Worm (Caenorhabditis elegans) whole organism, L4 larva: Measurements from ENCODE around the gene ndub-2.

ENCODE experiments used
- T26A8.4 ChIP-seq: fragments of 200-800 bp; sonication (Bioruptor generic); IDR thresholded peaks from 2 replicates; pipeline ENCODE4 v1.3.6; 2022; ENCODE audit warnings: missing genetic modification characterization, missing compliant biosample characterization
- Y105C5A.15 ChIP-seq: fragments of 200-800 bp; sonication (Bioruptor generic); IDR thresholded peaks from 2 replicates; pipeline ENCODE4 v1.3.6; 2022; ENCODE audit warnings: missing genetic modification characterization, missing compliant biosample characterization
- Y5F2A.4 ChIP-seq: fragments of 200-800 bp; sonication (Bioruptor generic); optimal IDR thresholded peaks from 2 replicates; lab custom pipeline; 2018; ENCODE audit warnings: mild to moderate bottlenecking, missing genetic modification characterization, missing compliant biosample characterization
- ZK337.2 ChIP-seq: fragments of 200-800 bp; sonication (Bioruptor generic); IDR thresholded peaks from 2 replicates; pipeline ENCODE4 v1.3.6; 2022; ENCODE audit warnings: missing genetic modification reagents, missing genetic modification characterization, missing compliant biosample characterization
- attf-4 ChIP-seq: sonication (generic microtip); optimal IDR thresholded peaks from 3 replicates; lab custom pipeline; 2017; ENCODE audit warnings: missing biosample characterization, missing genetic modification characterization
- ceh-32 ChIP-seq: sonication (generic microtip); optimal IDR thresholded peaks from 2 replicates; lab custom pipeline; 2016; ENCODE audit warnings: mild to moderate bottlenecking, missing genetic modification characterization, missing compliant biosample characterization; ENCODE audit not compliant: poor library complexity
- ceh-44 ChIP-seq: fragments of 200-800 bp; sonication (Bioruptor generic); IDR thresholded peaks from 2 replicates; pipeline ENCODE4 v1.3.6; 2022; ENCODE audit warnings: missing genetic modification reagents, missing genetic modification characterization, missing compliant biosample characterization
- ces-1 ChIP-seq: fragments of 150-350 bp; sonication (generic microtip); optimal IDR thresholded peaks from 4 replicates; lab custom pipeline; 2014; ENCODE audit warnings: missing biosample characterization, missing genetic modification reagents, missing genetic modification characterization
- cey-2 ChIP-seq: sonication (generic microtip); optimal IDR thresholded peaks from 3 replicates; lab custom pipeline; 2017; ENCODE audit warnings: missing genetic modification characterization, mild to moderate bottlenecking, missing compliant biosample characterization, antibody characterized with exemption, borderline replicate concordance; ENCODE audit not compliant: insufficient read depth
- dmd-6 ChIP-seq: fragments of 200-800 bp; sonication (Bioruptor generic); IDR thresholded peaks from 2 replicates; pipeline ENCODE4 v1.3.6; 2022; ENCODE audit warnings: missing genetic modification reagents, missing genetic modification characterization, missing compliant biosample characterization
- dmd-8 ChIP-seq: fragments of 200-800 bp; sonication (Bioruptor generic); IDR thresholded peaks from 2 replicates; pipeline ENCODE4 v1.3.6; 2022; ENCODE audit warnings: missing genetic modification characterization, missing compliant biosample characterization
- duxl-1 ChIP-seq: sonication (generic microtip); optimal IDR thresholded peaks from 2 replicates; lab custom pipeline; 2016; ENCODE audit warnings: mild to moderate bottlenecking, missing genetic modification characterization, moderate library complexity, missing compliant biosample characterization; ENCODE audit not compliant: poor library complexity
- dve-1 ChIP-seq: sonication (generic microtip); optimal IDR thresholded peaks from 2 replicates; lab custom pipeline; 2017; ENCODE audit warnings: antibody characterized with exemption, mild to moderate bottlenecking, missing genetic modification characterization, missing compliant biosample characterization; ENCODE audit not compliant: insufficient read depth
- egl-27 ChIP-seq: sonication (generic microtip); optimal IDR thresholded peaks from 3 replicates; lab custom pipeline; 2017; ENCODE audit warnings: missing biosample characterization, missing genetic modification reagents, missing genetic modification characterization
- egl-43 ChIP-seq: fragments of 200-800 bp; sonication (Bioruptor generic); IDR thresholded peaks from 2 replicates; pipeline ENCODE4 v1.3.6; 2022; ENCODE audit warnings: missing genetic modification reagents, missing genetic modification characterization, missing compliant biosample characterization
- gei-8 ChIP-seq: fragments of 200-800 bp; sonication (Bioruptor generic); optimal IDR thresholded peaks from 2 replicates; lab custom pipeline; 2018; ENCODE audit warnings: mild to moderate bottlenecking, missing genetic modification characterization, missing compliant biosample characterization
- hlh-11 ChIP-seq: fragments of 200-800 bp; sonication (Bioruptor generic); optimal IDR thresholded peaks from 2 replicates; lab custom pipeline; 2018; ENCODE audit warnings: mild to moderate bottlenecking, missing genetic modification characterization, missing compliant biosample characterization
- hmg-1.1 ChIP-seq: fragments of 200-800 bp; sonication (Bioruptor generic); IDR thresholded peaks from 2 replicates; pipeline ENCODE4 v1.3.6; 2022; ENCODE audit warnings: missing genetic modification reagents, missing genetic modification characterization, missing compliant biosample characterization
- lin-1 ChIP-seq: fragments of 200-800 bp; sonication (Bioruptor generic); IDR thresholded peaks from 2 replicates; pipeline ENCODE4 v1.3.6; 2022; ENCODE audit warnings: missing genetic modification reagents, missing genetic modification characterization, missing compliant biosample characterization
- madf-9 ChIP-seq: fragments of 200-800 bp; sonication (Bioruptor generic); conservative IDR thresholded peaks from 2 replicates; pipeline ENCODE4 v1.3.6; 2022; ENCODE audit warnings: missing genetic modification reagents, missing genetic modification characterization, missing compliant biosample characterization
- mdt-29 ChIP-seq: fragments of 200-800 bp; sonication (Bioruptor generic); IDR thresholded peaks from 2 replicates; pipeline ENCODE4 v1.3.6; 2022; ENCODE audit warnings: missing genetic modification reagents, missing genetic modification characterization, missing compliant biosample characterization
- nhr-11 ChIP-seq: fragments of 150-350 bp; optimal IDR thresholded peaks from 2 replicates; lab custom pipeline; 2014; ENCODE audit warnings: missing biosample characterization, missing genetic modification characterization
- nhr-111 ChIP-seq: fragments of 200-800 bp; sonication (Bioruptor generic); optimal IDR thresholded peaks from 2 replicates; lab custom pipeline; 2018; ENCODE audit warnings: mild to moderate bottlenecking, missing genetic modification characterization, missing compliant biosample characterization
- nhr-237 ChIP-seq: sonication (generic microtip); optimal IDR thresholded peaks from 2 replicates; lab custom pipeline; 2017; ENCODE audit warnings: missing biosample characterization, missing genetic modification characterization
- nhr-28 ChIP-seq: fragments of 150-350 bp; optimal IDR thresholded peaks from 2 replicates; lab custom pipeline; 2014; ENCODE audit warnings: missing biosample characterization, missing genetic modification characterization
- nhr-42 ChIP-seq: fragments of 200-800 bp; sonication (Bioruptor generic); IDR thresholded peaks from 2 replicates; pipeline ENCODE4 v1.3.6; 2022; ENCODE audit warnings: missing genetic modification characterization, missing compliant biosample characterization
- nhr-6 ChIP-seq: fragments of 150-350 bp; optimal IDR thresholded peaks from 2 replicates; lab custom pipeline; 2014; ENCODE audit warnings: missing biosample characterization, missing genetic modification characterization
- pha-4 ChIP-seq, 2 experiments: fragments of 150-350 bp in 1 of 2; fragments of 200-800 bp in 1 of 2; sonication (Bioruptor generic) in 1 of 2; IDR thresholded peaks in 1 of 2; optimal IDR thresholded peaks in 1 of 2; 2 replicates each; pipeline versions ENCODE4 v1.3.6 to Lab custom; 2014 to 2022; ENCODE audit warnings: missing genetic modification characterization in 2 of 2, missing genetic modification reagents in 2 of 2, missing biosample characterization in 1 of 2, missing compliant biosample characterization in 1 of 2
- pqm-1 ChIP-seq: sonication (generic microtip); optimal IDR thresholded peaks from 2 replicates; lab custom pipeline; 2017; ENCODE audit warnings: missing biosample characterization, missing genetic modification characterization
- rbr-2 ChIP-seq: sonication (generic microtip); optimal IDR thresholded peaks from 2 replicates; lab custom pipeline; 2016; ENCODE audit warnings: missing genotype, missing genetic modification characterization, missing compliant biosample characterization
- saeg-2 ChIP-seq: fragments of 200-800 bp; sonication (Bioruptor generic); IDR thresholded peaks from 2 replicates; pipeline ENCODE4 v1.3.6; 2022; ENCODE audit warnings: missing genetic modification reagents, missing genetic modification characterization, missing compliant biosample characterization
- set-16 ChIP-seq: fragments of 200-800 bp; sonication (Bioruptor generic); IDR thresholded peaks from 2 replicates; pipeline ENCODE4 v1.3.6; 2022; ENCODE audit warnings: missing genetic modification reagents, missing genetic modification characterization, missing compliant biosample characterization
- snpc-4 ChIP-seq: fragments of 150-350 bp; optimal IDR thresholded peaks from 2 replicates; lab custom pipeline; 2014; ENCODE audit warnings: missing biosample characterization, missing genetic modification characterization
- tag-97 ChIP-seq: fragments of 200-800 bp; sonication (Bioruptor generic); IDR thresholded peaks from 2 replicates; pipeline ENCODE4 v1.3.6; 2022; ENCODE audit warnings: missing genetic modification characterization, missing compliant biosample characterization
- tra-1 ChIP-seq: fragments of 200-800 bp; sonication (Bioruptor generic); IDR thresholded peaks from 2 replicates; pipeline ENCODE4 v1.3.6; 2022; ENCODE audit warnings: missing genetic modification reagents, missing genetic modification characterization, missing compliant biosample characterization
- unc-130 ChIP-seq: sonication (generic microtip); optimal IDR thresholded peaks from 2 replicates; lab custom pipeline; 2016; ENCODE audit warnings: missing genetic modification reagents, missing genetic modification characterization, missing compliant biosample characterization
- unc-62 ChIP-seq, 3 experiments: fragments of 150-350 bp in 1 of 3; sonication (generic microtip); optimal IDR thresholded peaks in 2 of 3; peaks in 1 of 3; 1 replicate in 1 of 3; 2 replicates in 2 of 3; lab custom pipeline; 2014 to 2017; ENCODE audit warnings: missing biosample characterization in 3 of 3, missing genetic modification characterization in 3 of 3, missing genetic modification reagents in 3 of 3, missing genotype in 1 of 3
- zfp-2 ChIP-seq: sonication (generic microtip); optimal IDR thresholded peaks from 2 replicates; lab custom pipeline; 2016; ENCODE audit warnings: mild to moderate bottlenecking, missing genetic modification characterization, missing compliant biosample characterization

ndub-2 gene

ce11 chrII:9001743-9002222 lies 5.6 kb downstream of the ndub-2 start, which contains the start of gene F44G4.6:
F44G4.6 (minus strand) TSS chrII:9001793.
- TF ChIP-seq hmg-1.1: no peak
- peak in 1 of 2 experiments; percentile 95 for TF ChIP-seq unc-62 (GFP tag; optimal IDR thresholded peaks at IDR 0.05 in 1 of 2; lab: Kevin White, UChicago)
- no peak for TF ChIP-seq unc-62 (tag; optimal IDR thresholded peaks at IDR 0.05; lab: Kevin White, UChicago)

ce11 chrII:9005067-9005466 lies 8.9 kb downstream of the ndub-2 start, which contains the start of gene F44G4.7:
F44G4.7 (minus strand) TSS chrII:9005167.
- TF ChIP-seq pha-4 (GFP tag; IDR thresholded peaks at IDR 0.05; lab: Robert Waterston, UW): no peak
- no peak for TF ChIP-seq pha-4 (tag; optimal IDR thresholded peaks at IDR 0.05; lab: Kevin White, UChicago)
- TF ChIP-seq set-16 (GFP tag; lab: Robert Waterston, UW): no peak
- TF ChIP-seq attf-4 (tag; lab: Kevin White, UChicago): no peak
- TF ChIP-seq ces-1 (GFP tag; lab: Kevin White, UChicago): no peak
- TF ChIP-seq cey-2 (tag; lab: Kevin White, UChicago): no peak
- no peak for TF ChIP-seq saeg-2 (GFP tag; lab: Robert Waterston, UW)
- no peak for TF ChIP-seq nhr-111
- TF ChIP-seq nhr-237 (tag; lab: Kevin White, UChicago): no peak
- no peak for TF ChIP-seq ZK337.2 (GFP tag; lab: Robert Waterston, UW)
- no peak for TF ChIP-seq tag-97 (GFP tag; lab: Robert Waterston, UW)
- no peak for TF ChIP-seq hlh-11 (tag; lab: Kevin White, UChicago)
- TF ChIP-seq unc-130 (GFP tag; lab: Kevin White, UChicago): no peak
- TF ChIP-seq nhr-42 (GFP tag; lab: Robert Waterston, UW): no peak
- no peak for TF ChIP-seq dmd-6 (GFP tag; lab: Robert Waterston, UW)
- TF ChIP-seq T26A8.4 (GFP tag; lab: Robert Waterston, UW): no peak
- no peak for TF ChIP-seq ceh-32 (tag; lab: Kevin White, UChicago)
- no peak for TF ChIP-seq madf-9
- TF ChIP-seq snpc-4 (tag; lab: Kevin White, UChicago): no peak
- no peak for TF ChIP-seq ceh-44 (GFP tag; lab: Robert Waterston, UW)

- peak; percentile 67; the same call in 1 of the 2 replicates for TF ChIP-seq egl-43 (GFP tag; lab: Robert Waterston, UW)
- peak; percentile 87 for TF ChIP-seq set-16 (GFP tag; lab: Robert Waterston, UW)
- TF ChIP-seq lin-1: no peak
Observed at ce11 chrII:9007741-9008140, 11.6 kb downstream of the ndub-2 start.

- TF ChIP-seq rbr-2 (tag; lab: Kevin White, UChicago) (peak; percentile 10), Y5F2A.4 (GFP tag; lab: Kevin White, UChicago) (no peak), dmd-8 (GFP tag; lab: Robert Waterston, UW) (no peak), unc-62 (GFP tag; optimal IDR thresholded peaks at IDR 0.05 in 1 of 2; lab: Kevin White, UChicago) (peak in 1 of 2 experiments; percentile 27), unc-62 (tag; optimal IDR thresholded peaks at IDR 0.05; lab: Kevin White, UChicago) (no peak), dmd-6 (GFP tag; lab: Robert Waterston, UW) (no peak), Y105C5A.15 (no peak), madf-9 (no peak), pqm-1 (no peak), nhr-11 (peak; percentile 39), dve-1 (tag; lab: Kevin White, UChicago) (no peak), mdt-29 (GFP tag; lab: Robert Waterston, UW) (no peak), duxl-1 (tag; lab: Kevin White, UChicago) (no peak), nhr-6 (no peak), nhr-28 (tag; lab: Kevin White, UChicago) (no peak), nhr-237 (tag; lab: Kevin White, UChicago) (no peak), tra-1 (GFP tag; lab: Robert Waterston, UW) (no peak), zfp-2 (tag; lab: Kevin White, UChicago) (no peak), gei-8 (GFP tag; lab: Kevin White, UChicago) (no peak), unc-130 (GFP tag; lab: Kevin White, UChicago) (no peak), egl-27 (no peak)
- TF ChIP-seq, all 104 proteins: peak for 3
Observed at ce11 chrII:9009976-9010702, 14.0 kb downstream of the ndub-2 start.
